Worm (Caenorhabditis elegans) whole organism, L3 larva: Measurements from ENCODE around the gene Y55F3BR.11.

Source experiments
- ZK546.5 ChIP-seq: sonication (generic microtip); optimal IDR thresholded peaks from 2 replicates; lab custom pipeline; 2017; ENCODE audit warnings: missing biosample characterization, missing genetic modification characterization
- ama-1 ChIP-seq: fragments of 150-350 bp; optimal IDR thresholded peaks from 2 replicates; lab custom pipeline; 2018
- daf-12 ChIP-seq: fragments of 150-350 bp; optimal IDR thresholded peaks from 2 replicates; lab custom pipeline; 2014; ENCODE audit warnings: missing biosample characterization, missing genetic modification reagents, missing genetic modification characterization
- egl-27 ChIP-seq: sonication (generic microtip); optimal IDR thresholded peaks from 4 replicates; lab custom pipeline; 2017; ENCODE audit warnings: missing biosample characterization, missing genetic modification reagents, missing genetic modification characterization
- egl-5 ChIP-seq: fragments of 150-350 bp; optimal IDR thresholded peaks from 2 replicates; lab custom pipeline; 2017; ENCODE audit warnings: missing biosample characterization, missing genetic modification reagents, missing genetic modification characterization, inconsistent platforms
- fkh-2 ChIP-seq: fragments of 150-350 bp; optimal IDR thresholded peaks from 2 replicates; lab custom pipeline; 2014; ENCODE audit warnings: missing biosample characterization, missing genetic modification reagents, missing genetic modification characterization
- nhr-237 ChIP-seq: fragments of 150-350 bp; optimal IDR thresholded peaks from 2 replicates; lab custom pipeline; 2014; ENCODE audit warnings: missing biosample characterization, missing genetic modification characterization
- nhr-76 ChIP-seq: fragments of 150-350 bp; sonication (generic microtip); optimal IDR thresholded peaks from 5 replicates; lab custom pipeline; 2014; ENCODE audit warnings: missing biosample characterization, missing genetic modification characterization
- unc-39 ChIP-seq: sonication (generic microtip); optimal IDR thresholded peaks from 4 replicates; lab custom pipeline; 2017; ENCODE audit warnings: missing biosample characterization, missing genetic modification characterization
- ztf-4 ChIP-seq: fragments of 150-350 bp; optimal IDR thresholded peaks from 2 replicates; lab custom pipeline; 2014; ENCODE audit warnings: missing biosample characterization, missing genetic modification characterization

ce11 chrIV:829691-830090 lies 25.3 kb upstream of the Y55F3BR.11 start:
- TF ChIP-seq ztf-4 (tag; lab: Kevin White, UChicago) = no peak
- TF ChIP-seq unc-39 (tag; lab: Kevin White, UChicago) = no peak
- TF ChIP-seq nhr-237 (tag; lab: Kevin White, UChicago) = no peak
- no peak for TF ChIP-seq egl-5
- TF ChIP-seq nhr-76 = no peak
- TF ChIP-seq egl-27 (tag; lab: Kevin White, UChicago) = no peak
- no peak for TF ChIP-seq ZK546.5 (tag; lab: Kevin White, UChicago)
- TF ChIP-seq fkh-2 = no peak
- TF ChIP-seq daf-12 (tag; lab: Kevin White, UChicago) = no peak
- TF ChIP-seq ama-1 (lab: Kevin White, UChicago) = no peak
